Worm (Caenorhabditis elegans) whole organism, mixed stage, embryonic: ENCODE data around the gene clec-143.

Experiments
- ceh-39 ChIP-seq: fragments of 150-350 bp; optimal IDR thresholded peaks from 2 replicates; lab custom pipeline; 2014; ENCODE audit warnings: missing biosample characterization, missing genetic modification characterization
- elt-1 ChIP-seq: sonication (generic microtip); optimal IDR thresholded peaks from 2 replicates; lab custom pipeline; 2017; ENCODE audit warnings: missing genetic modification characterization, mild to moderate bottlenecking, missing compliant biosample characterization, antibody characterized with exemption, moderate library complexity, borderline replicate concordance; ENCODE audit not compliant: insufficient read depth
- elt-3 ChIP-seq: fragments of 150-350 bp; optimal IDR thresholded peaks from 2 replicates; lab custom pipeline; 2014; ENCODE audit warnings: missing biosample characterization, missing genetic modification characterization
- lin-13 ChIP-seq: fragments of 150-350 bp; optimal IDR thresholded peaks from 2 replicates; lab custom pipeline; 2014; ENCODE audit warnings: missing biosample characterization, missing genetic modification characterization
- lsy-2 ChIP-seq: fragments of 150-350 bp; optimal IDR thresholded peaks from 2 replicates; lab custom pipeline; 2014; ENCODE audit warnings: missing biosample characterization, missing genetic modification characterization
- mab-5 ChIP-seq: fragments of 150-350 bp; optimal IDR thresholded peaks from 2 replicates; lab custom pipeline; 2014; ENCODE audit warnings: missing biosample characterization, missing genetic modification characterization
- nhr-12 ChIP-seq: fragments of 150-350 bp; optimal IDR thresholded peaks from 2 replicates; lab custom pipeline; 2014; ENCODE audit warnings: missing biosample characterization, missing genetic modification characterization
- nhr-237 ChIP-seq: fragments of 150-350 bp; optimal IDR thresholded peaks from 2 replicates; lab custom pipeline; 2014; ENCODE audit warnings: missing biosample characterization, missing genetic modification characterization
- nhr-76 ChIP-seq: sonication (generic microtip); optimal IDR thresholded peaks from 2 replicates; lab custom pipeline; 2017; ENCODE audit warnings: missing biosample characterization, missing genetic modification characterization
- pha-4 ChIP-seq: fragments of 150-350 bp; optimal IDR thresholded peaks from 2 replicates; lab custom pipeline; 2018; ENCODE audit warnings: missing biosample characterization, missing genetic modification reagents, missing genetic modification characterization
- snpc-4 ChIP-seq: fragments of 150-350 bp; optimal IDR thresholded peaks from 2 replicates; lab custom pipeline; 2014; ENCODE audit warnings: missing biosample characterization, missing genetic modification characterization
- sptf-1 ChIP-seq: sonication (generic microtip); optimal IDR thresholded peaks from 2 replicates; lab custom pipeline; 2017; ENCODE audit warnings: mild to moderate bottlenecking, missing genetic modification characterization, moderate library complexity, missing compliant biosample characterization
- unc-62 ChIP-seq: fragments of 150-350 bp; optimal IDR thresholded peaks from 2 replicates; lab custom pipeline; 2014; ENCODE audit warnings: missing biosample characterization, missing genetic modification reagents, missing genetic modification characterization
- ztf-11 ChIP-seq: fragments of 150-350 bp; optimal IDR thresholded peaks from 2 replicates; lab custom pipeline; 2014; ENCODE audit warnings: missing biosample characterization, missing genetic modification characterization

- no peak for TF ChIP-seq lsy-2
- no peak for TF ChIP-seq ztf-11
- no peak for TF ChIP-seq ceh-39 (tag; lab: Kevin White, UChicago)
- no peak for TF ChIP-seq lin-13
- no peak for TF ChIP-seq nhr-12
- TF ChIP-seq nhr-237 (tag; lab: Kevin White, UChicago) = no peak
- no peak for TF ChIP-seq mab-5 (tag; lab: Kevin White, UChicago)
- TF ChIP-seq pha-4 (tag; lab: Kevin White, UChicago) = no peak
- no peak for TF ChIP-seq nhr-76 (tag; lab: Kevin White, UChicago)
- no peak for TF ChIP-seq elt-3 (tag; lab: Kevin White, UChicago)
- no peak for TF ChIP-seq snpc-4
- no peak for TF ChIP-seq elt-1 (tag; lab: Kevin White, UChicago)
- no peak for TF ChIP-seq sptf-1
- TF ChIP-seq unc-62 (GFP tag; lab: Kevin White, UChicago) = no peak
Measured at ce11 chrII:10490329-10490728, 20.2 kb upstream of the clec-143 start, which contains the start of gene clec-61.
